Worm (Caenorhabditis elegans) whole organism, mixed stage, embryonic: ENCODE results near the gene tmc-1.

Experiments used
- blmp-1 ChIP-seq: fragments of 150-350 bp; optimal IDR thresholded peaks from 2 replicates; lab custom pipeline; 2014; ENCODE audit warnings: missing biosample characterization, missing genetic modification characterization
- drap-1 ChIP-seq: fragments of 200-800 bp; sonication (Bioruptor generic); optimal IDR thresholded peaks from 3 replicates; lab custom pipeline; 2018; ENCODE audit warnings: mild to moderate bottlenecking, missing genetic modification characterization, missing compliant biosample characterization
- ham-2 ChIP-seq: fragments of 200-800 bp; sonication (Bioruptor generic); optimal IDR thresholded peaks from 2 replicates; lab custom pipeline; 2018; ENCODE audit warnings: mild to moderate bottlenecking, missing genetic modification characterization, missing compliant biosample characterization
- nhr-237 ChIP-seq: fragments of 150-350 bp; optimal IDR thresholded peaks from 2 replicates; lab custom pipeline; 2014; ENCODE audit warnings: missing biosample characterization, missing genetic modification characterization
- nhr-28 ChIP-seq: fragments of 150-350 bp; optimal IDR thresholded peaks from 2 replicates; lab custom pipeline; 2014; ENCODE audit warnings: missing biosample characterization, missing genetic modification characterization
- nhr-76 ChIP-seq: sonication (generic microtip); optimal IDR thresholded peaks from 2 replicates; lab custom pipeline; 2017; ENCODE audit warnings: missing biosample characterization, missing genetic modification characterization
- pha-4 ChIP-seq: fragments of 150-350 bp; optimal IDR thresholded peaks from 2 replicates; lab custom pipeline; 2018; ENCODE audit warnings: missing biosample characterization, missing genetic modification reagents, missing genetic modification characterization
- sem-2 ChIP-seq: fragments of 200-800 bp; sonication (Bioruptor generic); optimal IDR thresholded peaks from 2 replicates; lab custom pipeline; 2018; ENCODE audit warnings: mild to moderate bottlenecking, missing genetic modification characterization, missing compliant biosample characterization
- sptf-1 ChIP-seq: sonication (generic microtip); optimal IDR thresholded peaks from 2 replicates; lab custom pipeline; 2017; ENCODE audit warnings: mild to moderate bottlenecking, missing genetic modification characterization, moderate library complexity, missing compliant biosample characterization
- tbx-8 ChIP-seq: fragments of 200-800 bp; sonication (Bioruptor generic); optimal IDR thresholded peaks from 2 replicates; lab custom pipeline; 2018; ENCODE audit warnings: mild to moderate bottlenecking, missing genetic modification characterization, moderate library complexity, missing compliant biosample characterization
- unc-62 ChIP-seq: fragments of 150-350 bp; optimal IDR thresholded peaks from 2 replicates; lab custom pipeline; 2014; ENCODE audit warnings: missing biosample characterization, missing genetic modification reagents, missing genetic modification characterization
- ztf-11 ChIP-seq: fragments of 150-350 bp; optimal IDR thresholded peaks from 2 replicates; lab custom pipeline; 2014; ENCODE audit warnings: missing biosample characterization, missing genetic modification characterization

- TF ChIP-seq nhr-28 = no peak
- TF ChIP-seq tbx-8 = no peak
- TF ChIP-seq unc-62 (GFP tag; lab: Kevin White, UChicago) = no peak
- TF ChIP-seq drap-1 (GFP tag; lab: Kevin White, UChicago) = no peak
- no peak for TF ChIP-seq ztf-11 (tag; lab: Kevin White, UChicago)
- TF ChIP-seq sptf-1 (tag; lab: Kevin White, UChicago) = no peak
- TF ChIP-seq nhr-76 (tag; lab: Kevin White, UChicago) = no peak
- no peak for TF ChIP-seq nhr-237
- no peak for TF ChIP-seq ham-2 (GFP tag; lab: Kevin White, UChicago)
- TF ChIP-seq blmp-1 (tag; lab: Kevin White, UChicago) = no peak
- no peak for TF ChIP-seq pha-4 (tag; lab: Kevin White, UChicago)
- TF ChIP-seq sem-2 (GFP tag; lab: Kevin White, UChicago) = no peak
These were observed at the start of gene tmc-1 for ce11 chrX:1162019-1162418.
